Fruit fly (Drosophila melanogaster) whole organism, adult: ENCODE results near the gene CG10638.

Experiments
- CG11617 ChIP-seq: fragments of 200-800 bp; sonication (Bioruptor generic); optimal IDR thresholded peaks from 2 replicates; lab custom pipeline; 2017; ENCODE audit warnings: mild to moderate bottlenecking, missing biosample characterization, missing genetic modification reagents, missing genetic modification characterization
- cnc ChIP-seq, 2 experiments: fragments of >200 bp; optimal IDR thresholded peaks; 2 replicates each; lab custom pipeline; 2017

DNA sequence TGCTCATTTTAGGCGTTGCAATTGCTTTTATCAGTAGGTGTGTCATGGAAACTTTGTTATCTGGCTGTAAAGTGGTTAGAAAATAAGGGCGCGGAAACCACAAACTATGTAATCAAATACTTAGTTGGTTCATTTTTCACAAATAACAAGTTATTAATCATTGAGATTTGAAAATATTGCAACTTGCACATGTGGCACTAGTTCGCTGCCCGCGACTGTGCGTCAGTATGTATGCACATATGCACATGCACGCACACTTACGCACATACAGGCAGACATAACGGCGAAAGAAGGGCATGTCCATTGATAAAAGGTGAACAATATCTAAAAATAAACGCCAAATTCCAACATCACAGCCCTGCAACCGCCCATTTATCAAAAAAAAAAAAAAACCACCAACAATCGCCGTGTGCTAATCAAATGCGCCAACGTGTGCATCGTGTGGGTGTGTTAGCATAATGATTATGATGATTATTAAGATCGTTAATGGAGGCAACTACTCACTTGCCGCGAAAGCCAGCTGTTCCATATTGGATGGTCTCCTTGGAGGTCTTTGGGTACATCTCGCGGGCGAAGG, 28.4 kb upstream of the CG10638 start:
- TF ChIP-seq CG11617 (GFP tag; lab: Kevin White, UChicago) (peak; percentile 21), cnc (optimal IDR thresholded peaks at IDR 0.05; lab: Kevin White, UChicago) (no peak)
